Fruit fly (Drosophila melanogaster) whole organism, prepupa: ENCODE results near the gene sphe.

Experiments
- CG10631 ChIP-seq: fragments of 200-800 bp; sonication (Bioruptor generic); optimal IDR thresholded peaks from 2 replicates; lab custom pipeline; 2016; ENCODE audit warnings: missing biosample characterization, missing genetic modification characterization
- CG10669 ChIP-seq: fragments of 200-800 bp; sonication (Bioruptor generic); optimal IDR thresholded peaks from 3 replicates; lab custom pipeline; 2018; ENCODE audit warnings: missing biosample characterization, mild to moderate bottlenecking, missing genetic modification characterization, moderate library complexity
- CG11762 ChIP-seq: fragments of 200-800 bp; sonication (Bioruptor generic); optimal IDR thresholded peaks from 3 replicates; lab custom pipeline; 2016; ENCODE audit warnings: missing biosample characterization, missing genetic modification characterization; ENCODE audit not compliant: insufficient read depth
- CG15336 ChIP-seq: fragments of 200-800 bp; sonication (Bioruptor generic); IDR thresholded peaks from 2 replicates; pipeline ENCODE4 v1.3.6; 2022; ENCODE audit warnings: missing biosample characterization, missing genetic modification characterization
- CG1621 ChIP-seq: fragments of 200-800 bp; sonication (Bioruptor generic); optimal IDR thresholded peaks from 3 replicates; lab custom pipeline; 2018; ENCODE audit warnings: missing biosample characterization, mild to moderate bottlenecking, missing genetic modification characterization
- CG16779 ChIP-seq: fragments of 200-800 bp; sonication (Bioruptor generic); optimal IDR thresholded peaks from 3 replicates; lab custom pipeline; 2017; ENCODE audit warnings: missing biosample characterization, mild to moderate bottlenecking, missing genetic modification characterization
- CG32006 ChIP-seq: fragments of 200-800 bp; sonication (Bioruptor generic); optimal IDR thresholded peaks from 3 replicates; lab custom pipeline; 2017; ENCODE audit warnings: missing biosample characterization, mild to moderate bottlenecking, missing genetic modification characterization
- CG4318 ChIP-seq: fragments of 200-800 bp; sonication (Bioruptor generic); optimal IDR thresholded peaks from 3 replicates; lab custom pipeline; 2017; ENCODE audit warnings: missing biosample characterization, mild to moderate bottlenecking, missing genetic modification characterization
- CG6163 ChIP-seq: fragments of 200-800 bp; sonication (Bioruptor generic); IDR thresholded peaks from 3 replicates; pipeline ENCODE4 v1.3.6; 2022; ENCODE audit warnings: missing biosample characterization, missing genetic modification characterization
- CG6276 ChIP-seq: fragments of 200-800 bp; sonication (Bioruptor generic); optimal IDR thresholded peaks from 2 replicates; lab custom pipeline; 2017; ENCODE audit warnings: missing biosample characterization, mild to moderate bottlenecking, missing genetic modification characterization
- CG6808 ChIP-seq: fragments of 200-800 bp; sonication (Bioruptor generic); optimal IDR thresholded peaks from 3 replicates; lab custom pipeline; 2017; ENCODE audit warnings: missing biosample characterization, missing genetic modification characterization, mild to moderate bottlenecking, moderate library complexity, missing genetic modification reagents
- CG8119 ChIP-seq: fragments of 200-800 bp; sonication (Bioruptor generic); IDR thresholded peaks from 3 replicates; pipeline ENCODE4 v1.3.6; 2022; ENCODE audit warnings: missing biosample characterization, missing genetic modification characterization
- CG8632 ChIP-seq: fragments of 200-800 bp; sonication (Bioruptor generic); optimal IDR thresholded peaks from 3 replicates; lab custom pipeline; 2016; ENCODE audit warnings: missing biosample characterization, missing genetic modification characterization
- Eip78C ChIP-seq: fragments of 200-800 bp; sonication (Bioruptor generic); peaks from one replicate; lab custom pipeline; 2016; ENCODE audit warnings: missing biosample characterization, missing genetic modification characterization
- Ets21C ChIP-seq: fragments of 200-800 bp; sonication (Bioruptor generic); optimal IDR thresholded peaks from 3 replicates; lab custom pipeline; 2016; ENCODE audit warnings: missing biosample characterization, missing genetic modification characterization
- Lpt ChIP-seq: fragments of 200-800 bp; sonication (Bioruptor generic); optimal IDR thresholded peaks from 3 replicates; lab custom pipeline; 2016; ENCODE audit warnings: missing biosample characterization, missing genetic modification characterization
- Met ChIP-seq: fragments of 200-800 bp; sonication (Bioruptor generic); optimal IDR thresholded peaks from 3 replicates; lab custom pipeline; 2016; ENCODE audit warnings: missing biosample characterization, missing genetic modification characterization
- OdsH ChIP-seq: fragments of 200-800 bp; sonication (Bioruptor generic); optimal IDR thresholded peaks from 3 replicates; lab custom pipeline; 2016; ENCODE audit warnings: missing biosample characterization, missing genetic modification characterization
- Smox ChIP-seq: fragments of 200-800 bp; sonication (Bioruptor generic); optimal IDR thresholded peaks from 3 replicates; lab custom pipeline; 2016; ENCODE audit warnings: missing biosample characterization, missing genetic modification characterization
- Sox102F ChIP-seq: fragments of 200-800 bp; sonication (Bioruptor generic); optimal IDR thresholded peaks from 2 replicates; lab custom pipeline; 2016; ENCODE audit warnings: missing biosample characterization, mild to moderate bottlenecking, missing genetic modification characterization
- Sox15 ChIP-seq: fragments of 200-800 bp; sonication (Bioruptor generic); optimal IDR thresholded peaks from 3 replicates; lab custom pipeline; 2016; ENCODE audit warnings: missing biosample characterization, missing genetic modification characterization
- acj6 ChIP-seq: fragments of 200-800 bp; sonication (Bioruptor generic); optimal IDR thresholded peaks from 3 replicates; lab custom pipeline; 2016; ENCODE audit warnings: missing biosample characterization, missing genetic modification characterization
- cyc ChIP-seq: fragments of 200-800 bp; sonication (Bioruptor generic); optimal IDR thresholded peaks from 3 replicates; lab custom pipeline; 2016; ENCODE audit warnings: missing biosample characterization, missing genetic modification characterization
- fd59A ChIP-seq: fragments of 200-800 bp; sonication (Bioruptor generic); optimal IDR thresholded peaks from 2 replicates; lab custom pipeline; 2017; ENCODE audit warnings: missing biosample characterization, mild to moderate bottlenecking, missing genetic modification characterization, missing genetic modification reagents
- fd85E ChIP-seq: fragments of 200-800 bp; sonication (Bioruptor generic); optimal IDR thresholded peaks from 3 replicates; lab custom pipeline; 2016; ENCODE audit warnings: missing biosample characterization, missing genetic modification characterization
- lz ChIP-seq: fragments of 200-800 bp; sonication (Bioruptor generic); optimal IDR thresholded peaks from 3 replicates; lab custom pipeline; 2016; ENCODE audit warnings: missing biosample characterization, missing genetic modification characterization
- net ChIP-seq: fragments of 200-800 bp; sonication (Bioruptor generic); optimal IDR thresholded peaks from 3 replicates; lab custom pipeline; 2016; ENCODE audit warnings: missing biosample characterization, missing genetic modification characterization
- pdm3 ChIP-seq: fragments of 200-800 bp; sonication (Bioruptor generic); optimal IDR thresholded peaks from 3 replicates; lab custom pipeline; 2016; ENCODE audit warnings: missing biosample characterization, missing genetic modification characterization
- ss ChIP-seq, 2 experiments: fragments of 200-800 bp; sonication (Bioruptor generic); optimal IDR thresholded peaks; 2 replicates in 1 of 2; 3 replicates in 1 of 2; lab custom pipeline; 2017 to 2018; ENCODE audit warnings: mild to moderate bottlenecking in 2 of 2, missing biosample characterization in 2 of 2, missing genetic modification characterization in 2 of 2, moderate library complexity in 1 of 2
- svp ChIP-seq: fragments of 200-800 bp; sonication (Bioruptor generic); peaks from one replicate; lab custom pipeline; 2016; ENCODE audit warnings: missing biosample characterization, missing genetic modification characterization
- vri ChIP-seq: fragments of 200-800 bp; sonication (Bioruptor generic); optimal IDR thresholded peaks from 3 replicates; lab custom pipeline; 2016; ENCODE audit warnings: missing biosample characterization, mild to moderate bottlenecking, missing genetic modification characterization

Gene sphe

DNA sequence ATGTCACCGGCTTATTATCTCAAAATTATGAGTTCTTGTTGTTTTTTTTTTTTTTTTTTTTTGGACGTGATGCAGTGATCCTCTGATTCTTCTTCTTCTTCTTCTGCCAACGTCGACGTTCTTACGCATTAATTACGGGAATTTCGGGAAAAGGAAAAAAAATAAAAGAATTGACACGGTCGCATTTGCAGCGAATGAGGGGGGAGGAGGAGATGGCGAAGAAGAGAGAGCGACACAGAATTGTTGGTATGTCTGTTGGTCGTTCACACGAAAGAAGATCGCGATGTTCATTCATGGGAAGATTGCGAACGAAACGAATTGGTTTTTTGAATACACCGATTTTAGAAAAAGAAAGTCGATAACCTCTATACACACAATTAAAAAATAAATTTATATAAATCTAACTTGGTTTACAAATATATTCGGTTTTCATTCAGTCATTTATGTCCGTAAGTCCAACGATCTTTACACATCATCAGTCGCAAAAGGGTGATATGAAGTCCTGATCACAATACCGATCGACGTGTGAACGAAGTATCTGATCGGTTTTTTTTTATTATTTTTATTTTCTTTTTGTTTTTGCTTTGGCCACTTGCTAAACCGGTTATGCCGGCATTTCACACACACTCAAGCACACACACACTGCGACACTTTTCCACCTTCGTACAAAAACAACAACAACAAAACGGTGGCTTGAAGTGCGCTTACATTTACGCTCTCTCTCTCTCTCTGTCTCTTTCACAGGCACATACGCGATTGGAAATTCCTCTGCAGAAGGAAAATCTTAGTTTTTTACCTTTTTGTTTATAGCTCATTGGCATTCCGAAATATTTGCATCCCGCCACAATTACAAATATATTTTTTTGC lies 49.2 kb upstream of the sphe start (continued):
- TF ChIP-seq CG32006 (GFP tag; lab: Kevin White, UChicago) (peak; percentile 91), CG4318 (GFP tag; lab: Kevin White, UChicago) (peak; percentile 61), ss (GFP tag; optimal IDR thresholded peaks at IDR 0.05; lab: Kevin White, UChicago) (peak; percentile 99), svp (GFP tag; lab: Kevin White, UChicago) (peak; percentile 90), CG6163 (GFP tag; lab: Robert Waterston, UW) (peak; percentile 86), net (GFP tag; lab: Kevin White, UChicago) (peak; percentile 91), CG10669 (GFP tag; lab: Kevin White, UChicago) (peak; percentile 82), CG8119 (GFP tag; lab: Robert Waterston, UW) (peak; percentile 93), fd59A (GFP tag; lab: Kevin White, UChicago) (peak; percentile 85), acj6 (GFP tag; lab: Kevin White, UChicago) (peak; percentile 85), CG6808 (peak; percentile 96), Lpt (GFP tag; lab: Kevin White, UChicago) (peak; percentile 91)

dm6 chrX:16749324-16749723 lies 47.6 kb upstream of the sphe start:
- no peak for TF ChIP-seq OdsH (GFP tag; lab: Kevin White, UChicago)
- TF ChIP-seq CG11762 (GFP tag; lab: Kevin White, UChicago), result no peak
- TF ChIP-seq Lpt (GFP tag; lab: Kevin White, UChicago), result no peak
- peak; percentile 84 for TF ChIP-seq svp (GFP tag; lab: Kevin White, UChicago)
- peak; percentile 7 for TF ChIP-seq vri (GFP tag; lab: Kevin White, UChicago)
- no peak for TF ChIP-seq CG10631 (GFP tag; lab: Kevin White, UChicago)

DNA sequence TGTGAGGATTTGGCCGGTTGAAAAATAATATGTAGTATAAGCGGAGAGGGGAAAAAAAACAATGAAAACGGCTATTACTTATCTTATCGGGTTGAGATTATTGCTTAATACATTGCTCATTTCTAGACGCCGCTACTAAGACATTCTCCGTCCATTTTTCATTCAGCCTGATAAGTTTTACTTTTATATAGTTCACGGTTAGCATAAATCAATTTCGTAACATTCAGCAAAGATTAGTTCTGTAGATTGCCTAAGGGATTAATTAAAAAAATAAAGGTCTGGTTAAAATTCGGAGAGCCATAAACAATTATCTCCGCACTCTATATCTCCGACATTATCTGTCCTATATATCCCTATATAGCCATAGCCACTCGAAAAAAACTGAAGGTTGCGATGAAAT lies 45.7 kb upstream of the sphe start:
- TF ChIP-seq vri (GFP tag; lab: Kevin White, UChicago) (peak; percentile 85), CG6276 (GFP tag; lab: Kevin White, UChicago) (no peak)

DNA sequence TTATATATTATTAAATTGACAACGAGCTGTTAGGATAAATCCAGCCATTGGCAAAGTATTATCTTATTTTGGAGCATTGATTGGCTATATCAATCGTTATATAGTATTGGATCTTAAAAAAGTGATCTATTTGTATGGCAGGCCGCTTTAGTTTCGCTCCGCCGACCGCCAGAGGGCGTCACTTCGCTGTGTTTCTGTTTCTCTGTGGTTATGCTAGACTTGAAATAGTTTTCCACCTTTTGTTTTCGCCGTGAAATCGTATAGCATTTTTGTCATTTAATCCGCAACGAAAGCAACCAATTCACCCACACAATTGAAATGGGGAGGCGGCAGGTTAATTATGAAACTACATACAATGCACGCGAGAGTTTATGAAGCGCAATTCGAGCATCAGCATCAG lies 45.1 kb upstream of the sphe start:
- TF ChIP-seq CG1621 (tag; lab: Kevin White, UChicago) (no peak), Eip78C (GFP tag; lab: Kevin White, UChicago) (no peak), svp (GFP tag; lab: Kevin White, UChicago) (no peak), CG8119 (GFP tag; lab: Robert Waterston, UW) (no peak), CG15336 (GFP tag; lab: Robert Waterston, UW) (no peak), Ets21C (GFP tag; lab: Kevin White, UChicago) (no peak), CG8632 (GFP tag; lab: Kevin White, UChicago) (no peak), CG16779 (tag; lab: Kevin White, UChicago) (no peak)
- TF ChIP-seq, all 60 proteins: peak for 0

- TF ChIP-seq OdsH (GFP tag; lab: Kevin White, UChicago) (no peak), Eip78C (GFP tag; lab: Kevin White, UChicago) (peak; percentile 15), Met (no peak)
These were observed 44.2 kb upstream of the sphe start for dm6 chrX:16745942-16746341.

dm6 chrX:16744345-16744744 lies 42.6 kb upstream of the sphe start:
- no peak for TF ChIP-seq ss (GFP tag; optimal IDR thresholded peaks at IDR 0.05; lab: Kevin White, UChicago)
- no peak for TF ChIP-seq Smox (GFP tag; lab: Kevin White, UChicago)
- no peak for TF ChIP-seq lz (GFP tag; lab: Kevin White, UChicago)
- TF ChIP-seq CG32006 (GFP tag; lab: Kevin White, UChicago), result no peak
- TF ChIP-seq CG4318 (GFP tag; lab: Kevin White, UChicago), result no peak

DNA sequence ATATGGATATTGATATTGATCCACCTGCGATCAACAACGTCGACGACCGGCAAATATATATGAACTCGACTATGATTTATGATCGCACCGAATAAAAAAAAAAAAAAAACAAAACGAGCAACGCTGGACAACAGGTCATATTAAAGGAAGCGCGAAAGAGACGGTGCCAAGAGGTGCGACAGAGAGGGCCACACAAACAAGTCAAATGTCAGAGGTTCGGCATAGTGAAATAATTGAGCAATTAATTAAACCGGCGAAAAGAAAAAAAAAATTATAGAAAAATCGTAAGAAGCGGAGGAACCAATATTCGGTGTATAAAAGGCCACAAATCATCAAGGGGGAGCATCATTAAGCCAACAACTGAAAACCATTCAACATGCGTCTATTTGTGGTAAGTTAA lies 40.8 kb upstream of the sphe start, which contains the start of gene Twdlalpha:
Twdlalpha (plus strand) TSS at position 301 of the 400 bp plus-strand sequence.
- TF ChIP-seq pdm3 (GFP tag; lab: Kevin White, UChicago) (no peak), cyc (GFP tag; lab: Kevin White, UChicago) (no peak), Sox15 (GFP tag; lab: Kevin White, UChicago) (no peak), ss (GFP tag; optimal IDR thresholded peaks at IDR 0.05; lab: Kevin White, UChicago) (no peak), svp (GFP tag; lab: Kevin White, UChicago) (no peak), fd85E (GFP tag; lab: Kevin White, UChicago) (no peak), Sox102F (GFP tag; lab: Kevin White, UChicago) (no peak), CG8632 (GFP tag; lab: Kevin White, UChicago) (no peak), fd59A (GFP tag; lab: Kevin White, UChicago) (no peak)
- TF ChIP-seq, all 60 proteins: peak for 0
